Worm (Caenorhabditis elegans): ENCODE results near the gene ntc-1.

ntc-1 gene

DNA sequence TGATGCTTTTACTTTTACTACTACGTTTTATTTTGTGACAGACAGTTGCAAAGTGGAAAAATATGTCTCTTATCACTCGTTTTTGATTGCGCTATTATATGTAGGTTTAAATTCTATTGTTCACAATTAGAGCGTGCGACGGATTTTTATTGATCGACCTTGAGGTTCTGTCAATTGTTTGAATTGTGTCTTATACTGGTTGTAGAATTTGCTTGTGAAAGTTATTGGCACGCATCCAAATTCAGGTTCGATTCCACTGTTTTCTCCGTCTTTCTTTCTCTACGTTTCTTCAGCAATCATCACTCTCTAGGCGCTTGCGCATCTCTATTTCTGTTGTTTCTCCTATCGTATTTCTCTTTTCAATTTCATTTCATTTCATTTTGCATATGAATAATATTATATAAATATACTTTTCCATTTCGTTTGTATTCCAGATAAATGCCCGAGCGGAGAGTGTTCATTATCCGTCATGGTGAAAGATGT lies 27.8 kb downstream of the ntc-1 start, which contains the start of gene T07F12.1:
Gene T07F12.1, plus strand, starts transcription at position 433 of the 483 bp plus-strand sequence.
- TF ChIP-seq ZK337.2 (GFP tag; IDR thresholded peaks at IDR 0.05): no peak
- TF ChIP-seq R02D3.7 (tag; optimal IDR thresholded peaks at IDR 0.05): no peak
- no peak for TF ChIP-seq lin-1 (GFP tag; IDR thresholded peaks at IDR 0.05)
- no peak for TF ChIP-seq Y75B8A.6 (GFP tag; IDR thresholded peaks at IDR 0.05)
- no peak for TF ChIP-seq lin-13 (GFP tag; optimal IDR thresholded peaks at IDR 0.05)
- TF ChIP-seq daf-12 (tag; optimal IDR thresholded peaks at IDR 0.05): no peak
- TF ChIP-seq nhr-25 (tag; optimal IDR thresholded peaks at IDR 0.05; ENCODE audit: borderline replicate concordance, insufficient read depth): peak; percentile 54
- peak; percentile 19 for TF ChIP-seq nhr-28 (tag; optimal IDR thresholded peaks at IDR 0.05)
- no peak for TF ChIP-seq cey-2 (tag; optimal IDR thresholded peaks at IDR 0.05; ENCODE audit: borderline replicate concordance, insufficient read depth)
- no peak for TF ChIP-seq ceh-44 (GFP tag; IDR thresholded peaks at IDR 0.05)
- TF ChIP-seq duxl-1 (tag; optimal IDR thresholded peaks at IDR 0.05; ENCODE audit: poor library complexity): no peak
- no peak for TF ChIP-seq ztf-11 (tag; optimal IDR thresholded peaks at IDR 0.05)
- peak; percentile 15 for TF ChIP-seq dve-1 (tag; optimal IDR thresholded peaks at IDR 0.05; ENCODE audit: insufficient read depth)
- TF ChIP-seq F49E8.2 (tag; optimal IDR thresholded peaks at IDR 0.05; ENCODE audit: borderline replicate concordance): no peak
- no peak for TF ChIP-seq pha-4 (GFP tag; IDR thresholded peaks at IDR 0.05)
- TF ChIP-seq pha-4 (tag; optimal IDR thresholded peaks at IDR 0.05): no peak
- TF ChIP-seq mdl-1 (tag; optimal IDR thresholded peaks at IDR 0.05): no peak
- no peak for TF ChIP-seq daf-19 (GFP tag; conservative IDR thresholded peaks at IDR 0.05)
- no peak for TF ChIP-seq ZK546.5 (tag; optimal IDR thresholded peaks at IDR 0.05)
- TF ChIP-seq fos-1 (tag; optimal IDR thresholded peaks at IDR 0.05): no peak
- no peak for TF ChIP-seq dmd-9 (GFP tag; IDR thresholded peaks at IDR 0.05)
- peak; percentile 56; the same call in 1 of the 2 replicates for TF ChIP-seq php-3 (GFP tag; IDR thresholded peaks at IDR 0.05)
- no peak for TF ChIP-seq T20F7.1 (GFP tag; optimal IDR thresholded peaks at IDR 0.05)
- no peak for TF ChIP-seq madf-5 (GFP tag; IDR thresholded peaks at IDR 0.05)
- peak; percentile 7 for TF ChIP-seq pqm-1 (tag; optimal IDR thresholded peaks at IDR 0.05)
- TF ChIP-seq mxl-3 (GFP tag; optimal IDR thresholded peaks at IDR 0.05): no peak
- no peak for TF ChIP-seq ceh-82 (tag; optimal IDR thresholded peaks at IDR 0.05)
- TF ChIP-seq nhr-6 (tag; optimal IDR thresholded peaks at IDR 0.05): no peak
- TF ChIP-seq tra-1 (GFP tag; IDR thresholded peaks at IDR 0.05): no peak
- no peak for TF ChIP-seq attf-4 (tag; optimal IDR thresholded peaks at IDR 0.05)
- peak in 1 of 2 experiments; percentile 73 for TF ChIP-seq unc-62 (GFP tag; optimal IDR thresholded peaks at IDR 0.05 in 1 of 2)
- TF ChIP-seq unc-62 (tag; optimal IDR thresholded peaks at IDR 0.05): no peak
- no peak for TF ChIP-seq mep-1 (tag; optimal IDR thresholded peaks at IDR 0.05)

DNA sequence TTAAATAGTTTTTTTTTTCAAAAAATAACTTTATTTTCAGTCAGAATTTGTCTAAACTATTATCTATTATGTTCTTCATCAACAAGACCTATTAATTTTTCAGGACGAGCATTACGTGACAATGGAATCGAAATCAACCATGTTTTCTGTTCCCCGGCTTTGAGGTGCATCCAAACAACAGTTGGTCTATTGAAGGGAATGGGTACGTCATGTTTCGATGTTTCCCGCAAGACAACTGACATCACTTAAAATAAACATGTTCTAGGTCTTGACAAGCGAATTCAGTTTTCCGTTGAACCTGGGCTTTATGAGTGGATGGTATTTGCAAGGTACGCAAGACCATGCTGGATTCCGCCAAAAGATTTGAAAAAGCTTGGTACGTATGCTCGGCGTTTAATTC lies 29.3 kb downstream of the ntc-1 start:
- TF ChIP-seq daf-16 (GFP tag; optimal IDR thresholded peaks at IDR 0.05): peak in 1 of 2 experiments; percentile 86
- TF ChIP-seq daf-16 (tag; optimal IDR thresholded peaks at IDR 0.05): no peak
- no peak for TF ChIP-seq spr-3 (GFP tag; optimal IDR thresholded peaks at IDR 0.05)
- TF ChIP-seq hlh-11 (tag; optimal IDR thresholded peaks at IDR 0.05): peak; percentile 18
- peak; percentile 14 for TF ChIP-seq aha-1 (tag)

DNA sequence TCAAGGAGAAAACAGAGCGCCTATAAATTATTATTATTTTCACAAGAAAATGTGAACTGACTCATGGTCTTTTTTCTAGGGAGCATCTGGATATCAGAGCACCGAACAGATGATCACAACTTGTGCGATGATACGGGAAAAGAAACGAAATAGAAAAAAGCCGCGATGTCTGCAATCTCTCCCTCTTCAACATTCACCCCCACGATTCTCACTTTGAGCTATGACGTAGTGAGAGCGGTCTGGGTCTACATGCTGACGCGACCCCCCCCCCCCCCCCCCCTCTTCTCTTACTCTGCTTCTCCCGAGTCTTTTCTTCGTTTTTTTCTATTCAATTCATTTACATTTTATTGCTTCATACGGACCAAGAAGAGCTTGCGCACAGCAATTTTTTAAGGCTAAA lies 33.7 kb downstream of the ntc-1 start:
- TF ChIP-seq nhr-237 (tag; optimal IDR thresholded peaks at IDR 0.05) (no peak), lin-1 (GFP tag; IDR thresholded peaks at IDR 0.05) (no peak), snpc-4 (tag; optimal IDR thresholded peaks at IDR 0.05) (no peak), dmd-6 (GFP tag; IDR thresholded peaks at IDR 0.05) (peak; percentile 43), aha-1 (tag) (no peak), set-16 (GFP tag; IDR thresholded peaks at IDR 0.05) (peak; percentile 82), T26A8.4 (GFP tag; IDR thresholded peaks at IDR 0.05) (no peak), ceh-28 (tag; optimal IDR thresholded peaks at IDR 0.05) (no peak), nhr-42 (GFP tag; IDR thresholded peaks at IDR 0.05) (no peak), tra-1 (GFP tag; IDR thresholded peaks at IDR 0.05) (peak; percentile 61), ceh-44 (GFP tag; IDR thresholded peaks at IDR 0.05) (no peak), Y48G9A.11 (GFP tag; IDR thresholded peaks at IDR 0.05) (no peak), arid-1 (GFP tag; conservative IDR thresholded peaks at IDR 0.05) (no peak), php-3 (GFP tag; IDR thresholded peaks at IDR 0.05) (no peak), mxl-3 (GFP tag; optimal IDR thresholded peaks at IDR 0.05) (no peak), ama-1 (optimal IDR thresholded peaks at IDR 0.05) (no peak), cey-2 (tag; optimal IDR thresholded peaks at IDR 0.05; ENCODE audit: borderline replicate concordance, insufficient read depth) (no peak), D1046.2 (GFP tag; IDR thresholded peaks at IDR 0.05) (no peak), ceh-62 (tag; optimal IDR thresholded peaks at IDR 0.05) (no peak), spr-3 (GFP tag; optimal IDR thresholded peaks at IDR 0.05) (no peak)

All from whole organism, L4 larva.